Worm (Caenorhabditis elegans) whole organism, mixed stage, embryonic: ENCODE results near the gene gfat-1.

Experiments used
- M03D4.4 ChIP-seq: sonication (generic microtip); optimal IDR thresholded peaks from 2 replicates; lab custom pipeline; 2017; ENCODE audit warnings: mild to moderate bottlenecking, missing genetic modification characterization, missing compliant biosample characterization
- blmp-1 ChIP-seq: fragments of 150-350 bp; optimal IDR thresholded peaks from 2 replicates; lab custom pipeline; 2014; ENCODE audit warnings: missing biosample characterization, missing genetic modification characterization
- ceh-39 ChIP-seq: fragments of 150-350 bp; optimal IDR thresholded peaks from 2 replicates; lab custom pipeline; 2014; ENCODE audit warnings: missing biosample characterization, missing genetic modification characterization
- ceh-43 ChIP-seq: fragments of 200-800 bp; sonication (Bioruptor generic); optimal IDR thresholded peaks from 2 replicates; lab custom pipeline; 2018; ENCODE audit warnings: mild to moderate bottlenecking, missing genetic modification characterization, moderate library complexity, missing compliant biosample characterization
- ceh-83 ChIP-seq: fragments of 200-800 bp; sonication (Bioruptor generic); optimal IDR thresholded peaks from 2 replicates; lab custom pipeline; 2018; ENCODE audit warnings: mild to moderate bottlenecking, missing genetic modification characterization, missing compliant biosample characterization
- ces-1 ChIP-seq: fragments of 150-350 bp; optimal IDR thresholded peaks from 2 replicates; lab custom pipeline; 2014; ENCODE audit warnings: missing biosample characterization, missing genetic modification reagents, missing genetic modification characterization
- cnd-1 ChIP-seq: fragments of 200-800 bp; sonication (Bioruptor generic); optimal IDR thresholded peaks from 2 replicates; lab custom pipeline; 2018; ENCODE audit warnings: mild to moderate bottlenecking, missing genetic modification characterization, missing compliant biosample characterization
- drap-1 ChIP-seq: fragments of 200-800 bp; sonication (Bioruptor generic); optimal IDR thresholded peaks from 3 replicates; lab custom pipeline; 2018; ENCODE audit warnings: mild to moderate bottlenecking, missing genetic modification characterization, missing compliant biosample characterization
- elt-1 ChIP-seq: sonication (generic microtip); optimal IDR thresholded peaks from 2 replicates; lab custom pipeline; 2017; ENCODE audit warnings: missing genetic modification characterization, mild to moderate bottlenecking, missing compliant biosample characterization, antibody characterized with exemption, moderate library complexity, borderline replicate concordance; ENCODE audit not compliant: insufficient read depth
- elt-3 ChIP-seq: fragments of 150-350 bp; optimal IDR thresholded peaks from 2 replicates; lab custom pipeline; 2014; ENCODE audit warnings: missing biosample characterization, missing genetic modification characterization
- flh-1 ChIP-seq: fragments of 200-800 bp; sonication (Bioruptor generic); optimal IDR thresholded peaks from 2 replicates; lab custom pipeline; 2018; ENCODE audit warnings: mild to moderate bottlenecking, missing genetic modification characterization, moderate library complexity, missing compliant biosample characterization
- ham-2 ChIP-seq: fragments of 200-800 bp; sonication (Bioruptor generic); optimal IDR thresholded peaks from 2 replicates; lab custom pipeline; 2018; ENCODE audit warnings: mild to moderate bottlenecking, missing genetic modification characterization, missing compliant biosample characterization
- hlh-1 ChIP-seq: fragments of 150-350 bp; optimal IDR thresholded peaks from 2 replicates; lab custom pipeline; 2014; ENCODE audit warnings: missing biosample characterization, missing genetic modification reagents, missing genetic modification characterization
- lin-13 ChIP-seq: fragments of 150-350 bp; optimal IDR thresholded peaks from 2 replicates; lab custom pipeline; 2014; ENCODE audit warnings: missing biosample characterization, missing genetic modification characterization
- lin-32 ChIP-seq: fragments of 200-800 bp; sonication (Bioruptor generic); optimal IDR thresholded peaks from 2 replicates; lab custom pipeline; 2018; ENCODE audit warnings: mild to moderate bottlenecking, missing genetic modification characterization, missing compliant biosample characterization
- lsy-2 ChIP-seq: fragments of 150-350 bp; optimal IDR thresholded peaks from 2 replicates; lab custom pipeline; 2014; ENCODE audit warnings: missing biosample characterization, missing genetic modification characterization
- mab-5 ChIP-seq: fragments of 150-350 bp; optimal IDR thresholded peaks from 2 replicates; lab custom pipeline; 2014; ENCODE audit warnings: missing biosample characterization, missing genetic modification characterization
- mep-1 ChIP-seq: fragments of 150-350 bp; optimal IDR thresholded peaks from 2 replicates; lab custom pipeline; 2017; ENCODE audit warnings: missing biosample characterization, missing genetic modification reagents, missing genetic modification characterization, inconsistent platforms
- mls-2 ChIP-seq: sonication (generic microtip); optimal IDR thresholded peaks from 2 replicates; lab custom pipeline; 2016; ENCODE audit warnings: mild to moderate bottlenecking, missing genetic modification characterization, moderate library complexity, missing compliant biosample characterization
- nhr-12 ChIP-seq: fragments of 150-350 bp; optimal IDR thresholded peaks from 2 replicates; lab custom pipeline; 2014; ENCODE audit warnings: missing biosample characterization, missing genetic modification characterization
- nhr-2 ChIP-seq: fragments of 150-350 bp; optimal IDR thresholded peaks from 2 replicates; lab custom pipeline; 2014; ENCODE audit warnings: missing biosample characterization, missing genetic modification characterization
- nhr-237 ChIP-seq: fragments of 150-350 bp; optimal IDR thresholded peaks from 2 replicates; lab custom pipeline; 2014; ENCODE audit warnings: missing biosample characterization, missing genetic modification characterization
- nhr-28 ChIP-seq: fragments of 150-350 bp; optimal IDR thresholded peaks from 2 replicates; lab custom pipeline; 2014; ENCODE audit warnings: missing biosample characterization, missing genetic modification characterization
- nhr-76 ChIP-seq: sonication (generic microtip); optimal IDR thresholded peaks from 2 replicates; lab custom pipeline; 2017; ENCODE audit warnings: missing biosample characterization, missing genetic modification characterization
- pha-4 ChIP-seq: fragments of 150-350 bp; optimal IDR thresholded peaks from 2 replicates; lab custom pipeline; 2018; ENCODE audit warnings: missing biosample characterization, missing genetic modification reagents, missing genetic modification characterization
- sem-2 ChIP-seq: fragments of 200-800 bp; sonication (Bioruptor generic); optimal IDR thresholded peaks from 2 replicates; lab custom pipeline; 2018; ENCODE audit warnings: mild to moderate bottlenecking, missing genetic modification characterization, missing compliant biosample characterization
- snpc-4 ChIP-seq: fragments of 150-350 bp; optimal IDR thresholded peaks from 2 replicates; lab custom pipeline; 2014; ENCODE audit warnings: missing biosample characterization, missing genetic modification characterization
- sptf-1 ChIP-seq: sonication (generic microtip); optimal IDR thresholded peaks from 2 replicates; lab custom pipeline; 2017; ENCODE audit warnings: mild to moderate bottlenecking, missing genetic modification characterization, moderate library complexity, missing compliant biosample characterization
- tbx-8 ChIP-seq: fragments of 200-800 bp; sonication (Bioruptor generic); optimal IDR thresholded peaks from 2 replicates; lab custom pipeline; 2018; ENCODE audit warnings: mild to moderate bottlenecking, missing genetic modification characterization, moderate library complexity, missing compliant biosample characterization
- unc-120 ChIP-seq: sonication (generic microtip); optimal IDR thresholded peaks from 2 replicates; lab custom pipeline; 2017; ENCODE audit warnings: missing genetic modification characterization, missing compliant biosample characterization; ENCODE audit not compliant: poor library complexity, severe bottlenecking
- unc-62 ChIP-seq: fragments of 150-350 bp; optimal IDR thresholded peaks from 2 replicates; lab custom pipeline; 2014; ENCODE audit warnings: missing biosample characterization, missing genetic modification reagents, missing genetic modification characterization
- zip-8 ChIP-seq: fragments of 150-350 bp; optimal IDR thresholded peaks from 2 replicates; lab custom pipeline; 2014; ENCODE audit warnings: missing biosample characterization, missing genetic modification characterization
- ztf-11 ChIP-seq: fragments of 150-350 bp; optimal IDR thresholded peaks from 2 replicates; lab custom pipeline; 2014; ENCODE audit warnings: missing biosample characterization, missing genetic modification characterization

gfat-1 gene

ce11 chrII:11633509-11633908 lies 38.3 kb upstream of the gfat-1 start, which contains the start of gene din-1:
TSS of gene din-1 (minus strand) at chrII:11633609.
- no peak for TF ChIP-seq nhr-237 (tag; lab: Kevin White, UChicago)
- TF ChIP-seq ceh-83 (GFP tag; lab: Kevin White, UChicago), result no peak
- no peak for TF ChIP-seq ces-1
- TF ChIP-seq drap-1 (GFP tag; lab: Kevin White, UChicago), result no peak

ce11 chrII:11632689-11633088 lies 37.5 kb upstream of the gfat-1 start:
- TF ChIP-seq nhr-2 (peak; percentile 8), hlh-1 (tag; lab: Kevin White, UChicago) (peak; percentile 12), mep-1 (tag; lab: Kevin White, UChicago) (peak; percentile 44), unc-62 (no peak), ceh-43 (no peak), pha-4 (tag; lab: Kevin White, UChicago) (peak; percentile 44), nhr-237 (tag; lab: Kevin White, UChicago) (peak; percentile 12), elt-1 (no peak), sptf-1 (no peak), elt-3 (tag; lab: Kevin White, UChicago) (no peak), lin-13 (tag; lab: Kevin White, UChicago) (no peak), lsy-2 (tag; lab: Kevin White, UChicago) (peak; percentile 3), flh-1 (GFP tag; lab: Kevin White, UChicago) (no peak), unc-120 (tag; lab: Kevin White, UChicago) (peak; percentile 59), cnd-1 (tag; lab: Kevin White, UChicago) (peak; percentile 6)

ce11 chrII:11629957-11630356 lies 34.7 kb upstream of the gfat-1 start:
- TF ChIP-seq ztf-11 (tag; lab: Kevin White, UChicago), result peak; percentile 21
- TF ChIP-seq nhr-12, result no peak
- TF ChIP-seq sptf-1, result peak; percentile 19
- TF ChIP-seq drap-1 (GFP tag; lab: Kevin White, UChicago), result no peak
- TF ChIP-seq zip-8 (tag; lab: Kevin White, UChicago), result no peak
- no peak for TF ChIP-seq lin-32 (GFP tag; lab: Kevin White, UChicago)
- TF ChIP-seq cnd-1 (tag; lab: Kevin White, UChicago), result peak; percentile 4

ce11 chrII:11627904-11628303 lies 32.7 kb upstream of the gfat-1 start:
- TF ChIP-seq ceh-43, result no peak
- TF ChIP-seq mep-1 (tag; lab: Kevin White, UChicago), result no peak
- no peak for TF ChIP-seq M03D4.4 (tag; lab: Kevin White, UChicago)
- no peak for TF ChIP-seq ceh-39 (tag; lab: Kevin White, UChicago)
- TF ChIP-seq nhr-28 (tag; lab: Kevin White, UChicago), result no peak
- no peak for TF ChIP-seq ham-2 (GFP tag; lab: Kevin White, UChicago)
- no peak for TF ChIP-seq drap-1 (GFP tag; lab: Kevin White, UChicago)
- TF ChIP-seq hlh-1 (tag; lab: Kevin White, UChicago), result no peak
- no peak for TF ChIP-seq elt-1
- TF ChIP-seq ceh-83 (GFP tag; lab: Kevin White, UChicago), result no peak
- TF ChIP-seq mab-5 (tag; lab: Kevin White, UChicago), result no peak
- no peak for TF ChIP-seq snpc-4 (tag; lab: Kevin White, UChicago)
- TF ChIP-seq nhr-76, result no peak
- no peak for TF ChIP-seq unc-62
- no peak for TF ChIP-seq elt-3 (tag; lab: Kevin White, UChicago)
- TF ChIP-seq mls-2 (tag; lab: Kevin White, UChicago), result no peak

- no peak for TF ChIP-seq mls-2 (tag; lab: Kevin White, UChicago)
- TF ChIP-seq unc-62, result no peak
- TF ChIP-seq sem-2 (GFP tag; lab: Kevin White, UChicago), result peak; percentile 36
These were observed 27.4 kb upstream of the gfat-1 start for ce11 chrII:11622605-11623004.

- no peak for TF ChIP-seq mls-2 (tag; lab: Kevin White, UChicago)
- no peak for TF ChIP-seq ztf-11 (tag; lab: Kevin White, UChicago)
- no peak for TF ChIP-seq lsy-2 (tag; lab: Kevin White, UChicago)
- TF ChIP-seq blmp-1, result no peak
- no peak for TF ChIP-seq ham-2 (GFP tag; lab: Kevin White, UChicago)
- TF ChIP-seq flh-1 (GFP tag; lab: Kevin White, UChicago), result no peak
- no peak for TF ChIP-seq tbx-8 (GFP tag; lab: Kevin White, UChicago)
- TF ChIP-seq ceh-39 (tag; lab: Kevin White, UChicago), result no peak
- TF ChIP-seq drap-1 (GFP tag; lab: Kevin White, UChicago), result no peak
- TF ChIP-seq elt-1, result no peak
- TF ChIP-seq nhr-2, result no peak
- TF ChIP-seq mab-5 (tag; lab: Kevin White, UChicago), result no peak
These were observed 26.4 kb upstream of the gfat-1 start for ce11 chrII:11621576-11621975.
